Fruit fly (Drosophila melanogaster) Kc167 (cell line): Measurements from ENCODE around the gene Vps60.

Experiments
- Myc ChIP-seq: fragments of >200 bp; optimal IDR thresholded peaks from 2 replicates; lab custom pipeline; 2017; ENCODE audit warnings: missing external identifiers
- Sin3A ChIP-seq: fragments of >200 bp; optimal IDR thresholded peaks from 2 replicates; lab custom pipeline; 2018; ENCODE audit warnings: missing external identifiers
- h ChIP-seq: fragments of >200 bp; optimal IDR thresholded peaks from 3 replicates; lab custom pipeline; 2018; ENCODE audit warnings: missing external identifiers
- insv ChIP-seq: fragments of >200 bp; optimal IDR thresholded peaks from 3 replicates; lab custom pipeline; 2018; ENCODE audit warnings: missing external identifiers
- psq ChIP-seq: fragments of >200 bp; optimal IDR thresholded peaks from 2 replicates; lab custom pipeline; 2017; ENCODE audit warnings: missing external identifiers
- ttk ChIP-seq: sonication (Bioruptor generic); optimal IDR thresholded peaks from 2 replicates; lab custom pipeline; 2017; ENCODE audit warnings: missing external identifiers

Vps60 gene

DNA sequence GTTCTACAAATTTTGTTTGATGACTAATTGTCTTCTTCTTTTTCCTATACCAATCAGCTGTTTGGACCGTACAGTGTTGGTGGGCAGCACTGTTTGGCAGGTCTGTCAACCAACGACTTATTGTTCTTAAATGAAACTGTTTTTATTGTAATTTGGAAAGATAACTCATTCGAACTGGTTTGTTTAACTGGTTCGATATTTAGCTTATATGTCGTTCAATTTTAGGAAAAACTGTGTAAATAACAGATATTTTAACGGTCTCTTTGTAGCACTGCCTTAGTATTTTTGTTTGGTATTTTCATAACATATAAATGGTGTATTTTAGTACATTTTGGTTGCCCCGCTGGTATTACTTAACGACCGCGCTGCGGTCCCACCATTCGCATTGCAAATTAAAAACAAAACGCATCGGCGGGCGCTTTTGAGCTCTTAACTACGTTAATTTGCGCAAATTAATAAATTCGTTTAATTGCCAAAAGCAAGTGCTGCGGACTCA lies at the start of gene Vps60, which contains the start of gene anchor:
TSS of gene Vps60 (minus strand) at position 175 of the 496 bp plus-strand sequence.
TSS of gene anchor (plus strand) at position 374 of the 496 bp plus-strand sequence.
- TF ChIP-seq Myc (lab: Kevin White, UChicago): no peak
- no peak for TF ChIP-seq insv (lab: Kevin White, UChicago)

DNA sequence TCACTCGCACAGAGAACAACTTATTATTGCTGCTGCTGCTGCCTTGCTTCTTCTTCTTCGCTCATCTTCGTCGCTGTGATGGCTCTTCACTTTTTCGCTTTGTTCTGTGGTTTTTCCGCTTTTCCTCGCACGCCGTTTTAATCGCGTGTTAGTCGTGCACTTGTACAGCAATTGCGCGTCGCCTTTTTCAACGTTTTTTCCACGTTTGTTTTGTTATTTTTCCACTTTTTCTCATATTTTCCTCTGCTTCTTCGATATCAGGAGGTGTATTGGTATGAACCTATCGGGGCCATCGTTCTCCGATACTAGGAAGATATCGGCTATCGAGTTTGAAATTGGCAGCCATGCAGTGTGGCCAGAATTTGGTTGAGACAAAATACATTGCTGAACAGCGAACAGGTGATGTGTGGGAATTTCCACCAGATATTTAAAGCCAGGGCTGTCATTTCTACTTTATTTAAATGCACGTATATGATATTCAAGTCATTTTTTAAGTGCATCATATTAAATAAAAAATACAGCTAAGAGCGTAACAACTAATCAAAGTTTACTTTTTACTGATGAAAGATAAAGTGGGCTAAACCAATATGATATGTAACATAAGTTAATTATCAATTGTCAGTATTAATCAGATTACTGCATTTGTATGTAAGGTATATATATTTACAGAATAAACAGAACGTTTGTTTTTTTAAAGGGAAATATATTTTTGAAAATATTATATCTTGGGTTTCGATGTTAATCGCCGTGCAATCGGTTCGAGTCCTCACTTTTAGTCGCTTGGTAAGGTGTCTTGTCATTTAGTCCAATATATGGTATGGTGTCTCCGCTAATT lies 47.7 kb upstream of the Vps60 start, which contains the start of gene Crtc:
TSS of gene Crtc (minus strand) at position 290 of the 835 bp plus-strand sequence.
- TF ChIP-seq insv (lab: Kevin White, UChicago) (no peak), Sin3A (lab: Kevin White, UChicago) (no peak), h (lab: Kevin White, UChicago) (no peak), Myc (lab: Kevin White, UChicago) (no peak), psq (lab: Kevin White, UChicago) (no peak), ttk (lab: Kevin White, UChicago) (no peak)

DNA sequence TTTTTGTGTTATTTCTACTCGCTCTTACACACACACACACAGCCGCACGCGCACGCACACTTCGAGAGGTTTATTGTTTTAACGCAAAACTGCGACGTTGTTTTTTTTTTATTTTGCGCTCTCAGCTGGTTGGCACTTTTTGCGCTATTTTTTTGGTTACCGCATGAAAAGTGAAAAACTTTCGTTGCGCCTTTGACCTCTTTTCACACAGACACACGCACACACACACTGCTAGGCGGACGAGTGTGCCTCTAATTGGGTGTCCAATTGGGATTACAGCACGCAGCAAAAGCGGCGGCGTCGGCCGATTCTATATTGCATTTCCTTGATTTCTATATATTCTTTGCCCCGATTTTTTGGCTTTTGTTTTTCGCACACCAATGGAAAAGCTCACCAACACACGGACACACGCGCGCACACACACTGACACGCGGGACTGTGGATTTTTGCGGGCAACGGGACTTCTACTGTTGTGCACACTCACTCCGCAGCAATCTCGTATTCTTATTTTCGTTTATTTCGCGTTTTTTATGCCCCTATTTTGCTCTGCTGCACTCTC lies 47.0 kb upstream of the Vps60 start:
- no peak for TF ChIP-seq h (lab: Kevin White, UChicago)
- no peak for TF ChIP-seq ttk (lab: Kevin White, UChicago)
- TF ChIP-seq Myc (lab: Kevin White, UChicago): no peak
- TF ChIP-seq Sin3A (lab: Kevin White, UChicago): no peak
- TF ChIP-seq insv (lab: Kevin White, UChicago): no peak
- no peak for TF ChIP-seq psq (lab: Kevin White, UChicago)

DNA sequence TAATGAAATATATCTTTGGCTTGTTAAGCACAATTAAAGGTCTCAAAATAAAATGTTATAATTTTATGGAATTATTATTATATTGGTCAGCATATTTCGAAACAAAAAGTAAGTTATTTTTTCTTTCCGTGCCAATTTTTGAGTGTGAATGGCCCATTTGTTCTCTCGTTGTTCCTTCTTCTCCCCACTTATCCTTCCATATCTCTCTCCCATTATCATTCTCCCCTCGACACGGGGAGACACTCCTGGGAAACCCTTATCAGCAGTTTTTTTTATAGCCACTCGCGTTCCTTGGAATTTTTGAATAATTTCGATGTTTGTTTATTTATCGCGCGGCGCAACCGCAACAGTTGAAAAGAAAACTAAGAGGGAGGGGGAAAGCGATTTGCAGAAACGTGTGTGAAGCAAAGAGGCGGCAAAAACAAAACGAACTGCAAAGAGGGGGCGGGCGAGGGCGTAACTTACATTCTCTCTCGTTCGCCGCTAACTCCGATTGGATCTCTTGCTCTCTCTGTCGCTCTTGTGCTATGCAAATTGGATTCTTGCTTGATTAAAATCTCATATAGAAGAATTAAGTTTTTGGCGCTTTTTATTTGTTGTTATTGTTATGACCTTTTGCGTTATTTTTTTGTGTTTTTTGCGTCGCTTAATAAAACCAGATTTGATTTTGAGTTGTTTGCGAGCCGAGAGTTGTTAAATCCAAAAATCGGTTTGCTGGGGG lies 46.4 kb upstream of the Vps60 start:
- TF ChIP-seq ttk (lab: Kevin White, UChicago): no peak
- no peak for TF ChIP-seq Sin3A (lab: Kevin White, UChicago)
- TF ChIP-seq insv (lab: Kevin White, UChicago): no peak
- TF ChIP-seq Myc (lab: Kevin White, UChicago): no peak
- no peak for TF ChIP-seq h (lab: Kevin White, UChicago)
- TF ChIP-seq psq (lab: Kevin White, UChicago): no peak

DNA sequence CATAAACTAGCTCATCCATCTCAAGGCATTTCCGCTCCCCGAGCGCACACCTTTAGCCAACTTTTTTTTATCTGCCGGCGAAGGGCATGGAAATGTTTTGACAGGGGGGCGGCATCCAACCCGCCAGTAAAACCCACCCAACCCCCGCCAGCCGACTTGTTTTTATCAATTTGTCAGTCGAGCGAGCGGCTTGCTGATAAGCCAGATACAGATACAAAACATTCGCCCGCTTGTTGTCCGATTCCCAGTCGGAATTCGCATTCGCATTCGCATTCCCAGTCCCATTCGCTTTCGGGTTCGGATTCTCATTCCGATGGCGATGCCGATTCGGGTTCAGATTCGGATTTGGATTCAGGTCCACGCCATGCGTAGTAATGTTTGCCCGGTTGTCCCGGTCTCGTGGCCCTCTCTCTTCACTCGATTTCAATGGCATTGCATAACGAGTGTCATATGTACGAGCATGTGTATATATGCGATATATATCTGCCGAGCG lies 43.7 kb upstream of the Vps60 start:
- TF ChIP-seq insv (lab: Kevin White, UChicago) (no peak), Sin3A (lab: Kevin White, UChicago) (no peak), h (lab: Kevin White, UChicago) (no peak), psq (lab: Kevin White, UChicago) (no peak), ttk (lab: Kevin White, UChicago) (no peak), Myc (lab: Kevin White, UChicago) (no peak)

DNA sequence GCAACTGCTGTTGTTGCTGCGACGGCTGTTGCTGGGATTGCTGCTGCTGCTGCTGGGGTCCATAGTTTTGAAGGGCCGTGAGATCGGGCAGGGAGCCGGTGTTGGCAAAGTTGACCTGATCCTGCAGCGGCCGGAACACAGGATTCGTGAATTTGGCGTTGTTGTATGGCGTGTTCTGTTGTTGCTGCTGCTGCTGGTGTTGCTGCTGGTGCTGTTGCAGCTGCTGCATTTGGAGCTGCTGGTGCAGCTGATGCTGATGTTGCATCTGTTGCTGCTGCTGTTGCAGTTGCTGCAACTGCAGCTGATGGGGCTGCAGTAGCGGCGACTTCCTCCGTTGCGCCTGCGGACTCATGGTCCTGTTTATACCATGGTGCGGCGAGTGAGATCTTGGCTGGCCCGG lies 42.2 kb upstream of the Vps60 start:
- TF ChIP-seq ttk (lab: Kevin White, UChicago): no peak
- no peak for TF ChIP-seq Sin3A (lab: Kevin White, UChicago)
- no peak for TF ChIP-seq Myc (lab: Kevin White, UChicago)
- TF ChIP-seq h (lab: Kevin White, UChicago): no peak
- no peak for TF ChIP-seq psq (lab: Kevin White, UChicago)
- TF ChIP-seq insv (lab: Kevin White, UChicago): no peak

DNA sequence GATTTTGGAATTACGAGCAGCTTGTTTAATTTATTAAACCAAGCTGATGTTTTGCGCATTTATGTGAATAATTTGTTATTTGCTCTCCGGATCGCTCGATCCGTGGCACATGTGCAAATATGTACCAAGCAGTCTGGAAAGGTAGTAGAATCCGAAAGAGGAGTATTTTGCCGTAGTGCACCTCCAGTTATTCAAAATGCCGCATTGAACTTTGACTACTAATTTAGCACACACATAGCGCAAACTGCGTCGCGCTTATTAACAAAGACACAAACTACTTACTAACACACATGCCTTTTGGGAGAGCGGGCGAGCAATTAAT lies 37.8 kb upstream of the Vps60 start:
- TF ChIP-seq Sin3A (lab: Kevin White, UChicago) (no peak), Myc (lab: Kevin White, UChicago) (no peak), psq (lab: Kevin White, UChicago) (no peak), ttk (lab: Kevin White, UChicago) (no peak), insv (lab: Kevin White, UChicago) (no peak), h (lab: Kevin White, UChicago) (no peak)

DNA sequence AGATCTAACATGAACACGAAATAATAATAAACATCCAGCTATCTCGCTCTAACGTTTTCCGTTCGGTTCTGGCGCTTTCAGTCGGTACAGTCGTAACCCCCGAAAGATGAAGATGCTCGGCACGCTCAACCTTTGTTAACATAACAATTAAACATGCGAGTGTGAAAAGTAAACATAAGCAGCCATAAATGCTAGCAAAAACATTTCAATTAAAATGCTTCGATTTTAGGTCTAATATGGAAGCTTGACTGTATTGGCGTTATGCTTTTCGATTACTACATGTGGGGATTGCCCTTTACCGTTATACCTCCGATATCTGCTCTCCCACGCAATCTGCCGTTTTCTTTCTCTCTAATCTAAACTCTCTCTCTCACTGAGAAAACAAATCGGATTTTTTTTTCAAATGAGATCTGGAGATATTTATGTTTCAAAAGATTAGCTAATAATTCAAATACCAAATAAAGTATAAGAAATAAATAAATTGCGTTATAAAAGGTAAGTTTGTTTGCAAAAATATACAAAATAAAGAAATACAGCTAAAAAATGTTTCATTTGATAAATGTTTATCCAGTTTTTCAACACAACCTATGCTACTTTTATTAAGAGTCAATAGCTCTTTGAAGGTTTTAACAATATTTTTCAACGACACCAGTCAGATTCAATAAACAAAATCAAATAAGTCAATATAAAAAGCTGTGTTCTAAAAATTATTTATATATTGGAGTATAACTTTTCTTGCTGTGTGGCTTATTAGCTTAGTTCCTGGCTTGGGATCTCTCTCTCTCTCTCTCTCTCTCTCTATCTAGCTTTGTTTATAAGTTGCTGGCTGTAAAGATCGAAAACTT lies 37.2 kb upstream of the Vps60 start:
- TF ChIP-seq h (lab: Kevin White, UChicago): no peak
- no peak for TF ChIP-seq Sin3A (lab: Kevin White, UChicago)
- TF ChIP-seq ttk (lab: Kevin White, UChicago): no peak
- no peak for TF ChIP-seq psq (lab: Kevin White, UChicago)
- TF ChIP-seq Myc (lab: Kevin White, UChicago): no peak
- no peak for TF ChIP-seq insv (lab: Kevin White, UChicago)

DNA sequence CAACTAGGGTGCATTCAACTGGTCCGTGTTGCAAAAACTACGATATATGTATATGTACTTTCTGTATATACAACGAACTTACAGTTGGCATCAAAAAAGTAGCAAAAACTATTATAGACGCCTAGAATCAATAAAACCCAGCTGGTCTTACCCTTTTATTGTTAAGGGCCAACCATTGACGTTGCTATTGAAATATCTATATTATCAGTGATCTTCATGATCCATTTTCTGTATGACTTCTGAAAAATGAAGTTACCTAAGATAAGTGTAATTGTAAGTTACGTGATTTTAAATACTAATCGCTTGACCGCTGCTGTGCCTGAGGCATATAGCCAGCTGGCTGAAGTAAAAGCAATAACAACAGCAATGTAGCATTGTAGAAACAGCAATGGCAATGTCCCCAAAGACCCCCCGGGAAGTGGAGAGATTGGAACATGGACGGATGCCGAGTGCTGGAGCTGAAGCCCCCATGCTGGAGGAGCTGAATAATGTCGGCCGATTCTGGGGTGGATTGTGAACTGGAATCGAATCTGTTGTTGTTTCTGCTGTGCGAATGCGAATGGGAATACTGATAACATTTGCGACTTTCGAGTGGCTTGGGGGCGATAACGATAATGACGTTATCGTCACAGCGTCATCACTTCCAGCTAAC lies 36.4 kb upstream of the Vps60 start:
- TF ChIP-seq ttk (lab: Kevin White, UChicago): no peak
- TF ChIP-seq insv (lab: Kevin White, UChicago): no peak
- no peak for TF ChIP-seq Myc (lab: Kevin White, UChicago)
- no peak for TF ChIP-seq psq (lab: Kevin White, UChicago)
